Worm (Caenorhabditis elegans): Measurements from ENCODE around the gene C35A5.5.

DNA sequence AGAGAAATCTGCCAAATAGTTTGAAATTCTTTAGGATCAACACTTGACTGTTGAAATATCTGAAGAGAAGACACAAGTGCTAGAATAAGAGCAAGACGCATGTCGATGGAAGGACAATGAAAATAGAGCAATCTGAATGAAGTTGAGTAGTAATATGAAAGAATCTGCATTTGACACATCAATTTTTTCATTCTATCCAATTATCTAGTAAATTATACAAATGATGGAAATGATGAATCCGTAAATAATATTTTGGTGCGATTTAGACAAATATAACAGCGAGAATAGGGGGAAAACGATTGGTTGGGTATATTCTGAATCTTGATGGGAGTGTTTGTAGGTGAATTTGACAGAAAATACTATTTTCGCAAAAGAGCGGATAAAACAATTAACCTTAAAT lies 27.1 kb downstream of the C35A5.5 start, which contains the start of gene txt-10:
- no peak for TF ChIP-seq nhr-77 (tag; optimal IDR thresholded peaks at IDR 0.05)
- TF ChIP-seq dmd-6 (GFP tag; IDR thresholded peaks at IDR 0.05), result no peak
- no peak for TF ChIP-seq nhr-28 (tag; optimal IDR thresholded peaks at IDR 0.05)
- no peak for TF ChIP-seq fos-1 (tag; optimal IDR thresholded peaks at IDR 0.05)
- TF ChIP-seq set-16 (GFP tag; IDR thresholded peaks at IDR 0.05), result no peak
- TF ChIP-seq ceh-62 (tag; optimal IDR thresholded peaks at IDR 0.05), result no peak
- no peak for TF ChIP-seq ama-1 (optimal IDR thresholded peaks at IDR 0.05)
- no peak for TF ChIP-seq pqm-1 (tag; optimal IDR thresholded peaks at IDR 0.05)
- no peak for TF ChIP-seq F37D6.2 (tag; optimal IDR thresholded peaks at IDR 0.05)
- TF ChIP-seq F10B5.3 (tag; optimal IDR thresholded peaks at IDR 0.05), result no peak
- no peak for TF ChIP-seq snpc-4 (tag; optimal IDR thresholded peaks at IDR 0.05)
- no peak for TF ChIP-seq nhr-10 (tag; optimal IDR thresholded peaks at IDR 0.05)

Measured in whole organism, L4 larva.